Fruit fly (Drosophila melanogaster): ENCODE data around the gene Suv3.

- TF ChIP-seq Myc (optimal IDR thresholded peaks at IDR 0.05) (no peak), psq (optimal IDR thresholded peaks at IDR 0.05) (no peak)
Observed at dm6 chr3R:4280062-4280461, 31.3 kb upstream of the Suv3 start, which contains the start of gene cpx.
